Fruit fly (Drosophila melanogaster) whole organism, wandering third instar larva: ENCODE results near the gene pasi2.

ENCODE experiments used
- Abd-B ChIP-seq: fragments of >200 bp; optimal IDR thresholded peaks from 2 replicates; lab custom pipeline; 2017; ENCODE audit warnings: missing biosample characterization, missing genetic modification characterization
- CG9705 ChIP-seq: fragments of 200-800 bp; sonication (Bioruptor generic); optimal IDR thresholded peaks from 2 replicates; lab custom pipeline; 2018; ENCODE audit warnings: missing biosample characterization, mild to moderate bottlenecking, missing genetic modification characterization
- CrebA ChIP-seq: fragments of 200-800 bp; sonication (Bioruptor generic); optimal IDR thresholded peaks from 2 replicates; lab custom pipeline; 2016; ENCODE audit warnings: missing biosample characterization, mild to moderate bottlenecking, missing genetic modification characterization, borderline replicate concordance
- Dfd ChIP-seq: fragments of >200 bp; optimal IDR thresholded peaks from 2 replicates; lab custom pipeline; 2017; ENCODE audit warnings: missing biosample characterization, missing genetic modification characterization
- Dif ChIP-seq: fragments of 200-275, 200-300 bp; sonication (Bioruptor generic); optimal IDR thresholded peaks from 2 replicates; lab custom pipeline; 2018; ENCODE audit warnings: missing biosample characterization, missing genetic modification characterization; ENCODE audit not compliant: partially characterized antibody
- GATAd ChIP-seq: sonication (Bioruptor generic); optimal IDR thresholded peaks from 2 replicates; lab custom pipeline; 2016; ENCODE audit warnings: missing biosample characterization, missing genetic modification characterization
- HLH106 ChIP-seq: fragments of 200-800 bp; optimal IDR thresholded peaks from 3 replicates; lab custom pipeline; 2019; ENCODE audit warnings: missing biosample characterization, mild to moderate bottlenecking, missing genetic modification characterization, moderate library complexity
- Hnf4 ChIP-seq: fragments of 200-800 bp; sonication (Bioruptor generic); optimal IDR thresholded peaks from 2 replicates; lab custom pipeline; 2016; ENCODE audit warnings: missing biosample characterization, mild to moderate bottlenecking, missing genetic modification characterization
- Hr78 ChIP-seq: fragments of >200 bp; optimal IDR thresholded peaks from 2 replicates; lab custom pipeline; 2017; ENCODE audit warnings: missing biosample characterization, missing genetic modification characterization
- Hr83 ChIP-seq: fragments of 200-300 bp; sonication (Bioruptor generic); optimal IDR thresholded peaks from 2 replicates; lab custom pipeline; 2016; ENCODE audit warnings: missing biosample characterization, mild to moderate bottlenecking, missing genetic modification characterization, moderate library complexity; ENCODE audit not compliant: poor library complexity, severe bottlenecking
- Jra ChIP-seq: sonication (Bioruptor generic); optimal IDR thresholded peaks from 2 replicates; lab custom pipeline; 2016; ENCODE audit warnings: missing biosample characterization, missing genetic modification characterization
- Mio ChIP-seq: sonication (Bioruptor generic); optimal IDR thresholded peaks from 2 replicates; lab custom pipeline; 2016; ENCODE audit warnings: missing biosample characterization, missing genetic modification characterization
- Myc ChIP-seq: fragments of >200 bp; optimal IDR thresholded peaks from 2 replicates; lab custom pipeline; 2017
- OdsH ChIP-seq: fragments of 200-800 bp; sonication (Bioruptor generic); optimal IDR thresholded peaks from 2 replicates; lab custom pipeline; 2016; ENCODE audit warnings: missing biosample characterization, mild to moderate bottlenecking, missing genetic modification characterization
- Rel ChIP-seq, 2 experiments: fragments of 200-800 bp; sonication (Bioruptor generic) in 1 of 2; optimal IDR thresholded peaks; 2 replicates in 1 of 2; 3 replicates in 1 of 2; lab custom pipeline; 2016 to 2019; ENCODE audit warnings: mild to moderate bottlenecking in 2 of 2, missing biosample characterization in 2 of 2, missing genetic modification characterization in 2 of 2, moderate library complexity in 1 of 2
- Vsx2 ChIP-seq: fragments of 200-300, 225-300 bp; sonication (Bioruptor generic); optimal IDR thresholded peaks from 2 replicates; lab custom pipeline; 2018; ENCODE audit warnings: missing biosample characterization, missing genetic modification characterization; ENCODE audit not compliant: partially characterized antibody
- br ChIP-seq: fragments of 200-800 bp; sonication (Bioruptor generic); optimal IDR thresholded peaks from 2 replicates; lab custom pipeline; 2016; ENCODE audit warnings: missing biosample characterization, missing genetic modification characterization
- brk ChIP-seq: fragments of 200-800 bp; sonication (Bioruptor generic); optimal IDR thresholded peaks from 2 replicates; lab custom pipeline; 2016; ENCODE audit warnings: missing biosample characterization, mild to moderate bottlenecking, missing genetic modification characterization
- dl ChIP-seq, 2 experiments: fragments of 175-275, 200-275 bp in 1 of 2; fragments of 200-275 bp in 1 of 2; sonication (Bioruptor generic); optimal IDR thresholded peaks; lab custom pipeline; 2018; ENCODE audit warnings: mild to moderate bottlenecking in 2 of 2, missing biosample characterization in 2 of 2, missing genetic modification characterization in 2 of 2, moderate library complexity in 2 of 2; ENCODE audit not compliant: partially characterized antibody in 2 of 2, insufficient read depth in 1 of 2
- dmrt93B ChIP-seq: fragments of 200-800 bp; sonication (Bioruptor generic); optimal IDR thresholded peaks from 2 replicates; lab custom pipeline; 2018; ENCODE audit warnings: missing biosample characterization, mild to moderate bottlenecking, missing genetic modification characterization
- ey ChIP-seq: fragments of 200-800 bp; sonication (Bioruptor generic); optimal IDR thresholded peaks from 2 replicates; lab custom pipeline; 2016; ENCODE audit warnings: missing biosample characterization, missing genetic modification characterization
- foxo ChIP-seq, 2 experiments: fragments of 200-800 bp; sonication (Bioruptor generic); optimal IDR thresholded peaks; 2 replicates in 1 of 2; 3 replicates in 1 of 2; lab custom pipeline; 2016 to 2017; ENCODE audit warnings: missing biosample characterization in 2 of 2, missing genetic modification characterization in 2 of 2
- fru ChIP-seq: fragments of 200-800 bp; sonication (Bioruptor generic); optimal IDR thresholded peaks from 3 replicates; lab custom pipeline; 2016; ENCODE audit warnings: missing biosample characterization, mild to moderate bottlenecking, missing genetic modification characterization
- h ChIP-seq: fragments of 200-800 bp; sonication (Bioruptor generic); optimal IDR thresholded peaks from 3 replicates; lab custom pipeline; 2016; ENCODE audit warnings: missing biosample characterization, mild to moderate bottlenecking, missing genetic modification characterization
- jim ChIP-seq: fragments of 175-275, 200-325 bp; sonication (Bioruptor generic); optimal IDR thresholded peaks from 2 replicates; lab custom pipeline; 2016; ENCODE audit warnings: missing biosample characterization, mild to moderate bottlenecking, missing genetic modification characterization
- psq ChIP-seq: fragments of 200-800 bp; sonication (Bioruptor generic); optimal IDR thresholded peaks from 3 replicates; lab custom pipeline; 2017; ENCODE audit warnings: missing biosample characterization, mild to moderate bottlenecking, missing genetic modification characterization, moderate library complexity
- rgr ChIP-seq: fragments of 200-800 bp; sonication (Bioruptor generic); optimal IDR thresholded peaks from 3 replicates; lab custom pipeline; 2016; ENCODE audit warnings: missing biosample characterization, mild to moderate bottlenecking, missing genetic modification characterization
- sage ChIP-seq: fragments of 200-800 bp; sonication (Bioruptor generic); optimal IDR thresholded peaks from 2 replicates; lab custom pipeline; 2016; ENCODE audit warnings: missing biosample characterization, mild to moderate bottlenecking, missing genetic modification characterization
- sv ChIP-seq: fragments of 200-800 bp; sonication (Bioruptor generic); optimal IDR thresholded peaks from 3 replicates; lab custom pipeline; 2016; ENCODE audit warnings: missing biosample characterization, missing genetic modification characterization
- woc ChIP-seq: sonication (Bioruptor generic); optimal IDR thresholded peaks from 2 replicates; lab custom pipeline; 2016; ENCODE audit warnings: missing biosample characterization, mild to moderate bottlenecking, missing genetic modification characterization

pasi2 gene

dm6 chr3R:9343022-9343587 is 8.1 kb downstream of the pasi2 start:
- TF ChIP-seq Hr83 (peak; percentile 17), dl (GFP tag; optimal IDR thresholded peaks at IDR 0.05; lab: Kevin White, UChicago; ENCODE audit: insufficient read depth in 1 of 2, partially characterized antibody in 2 of 2) (no peak), Jra (GFP tag; lab: Kevin White, UChicago) (peak; percentile 17)

dm6 chr3R:9343645-9344044 is 8.7 kb downstream of the pasi2 start:
- no peak for TF ChIP-seq Jra (GFP tag; lab: Kevin White, UChicago)

- TF ChIP-seq sv, result no peak
- TF ChIP-seq h, result peak; percentile 44
- peak; percentile 51 for TF ChIP-seq sage (GFP tag; lab: Kevin White, UChicago)
- TF ChIP-seq Hr78 (GFP tag; lab: Kevin White, UChicago), result no peak
- no peak for TF ChIP-seq Myc
- peak; percentile 13 for TF ChIP-seq Hr83
- TF ChIP-seq brk, result peak; percentile 9
- TF ChIP-seq Rel (GFP tag; optimal IDR thresholded peaks at IDR 0.05; lab: Kevin White, UChicago), result peak; percentile 16
- TF ChIP-seq Rel (tag; optimal IDR thresholded peaks at IDR 0.05; lab: Kevin White, UChicago), result peak; percentile 62
- no peak for TF ChIP-seq fru (GFP tag; lab: Kevin White, UChicago)
- TF ChIP-seq rgr (GFP tag; lab: Kevin White, UChicago), result no peak
- TF ChIP-seq CrebA (GFP tag; lab: Kevin White, UChicago), result peak; percentile 53
- peak; percentile 27 for TF ChIP-seq Hnf4 (GFP tag; lab: Kevin White, UChicago)
- no peak for TF ChIP-seq Vsx2 (GFP tag; lab: Kevin White, UChicago)
Measured at dm6 chr3R:9344186-9344790, 9.3 kb downstream of the pasi2 start.

- TF ChIP-seq OdsH (GFP tag; lab: Kevin White, UChicago) (no peak), rgr (GFP tag; lab: Kevin White, UChicago) (peak; percentile 40), Myc (no peak), foxo (GFP tag; optimal IDR thresholded peaks at IDR 0.05; lab: Kevin White, UChicago) (peak; percentile 28 to 35), Abd-B (GFP tag; lab: Kevin White, UChicago) (no peak), CG9705 (GFP tag; lab: Kevin White, UChicago) (no peak), Dif (GFP tag; lab: Kevin White, UChicago) (no peak), brk (no peak), fru (GFP tag; lab: Kevin White, UChicago) (peak; percentile 39), HLH106 (no peak), woc (no peak), Vsx2 (GFP tag; lab: Kevin White, UChicago) (no peak), Mio (GFP tag; lab: Kevin White, UChicago) (no peak), sv (no peak), CrebA (GFP tag; lab: Kevin White, UChicago) (no peak), psq (GFP tag; lab: Kevin White, UChicago) (peak; percentile 4), br (GFP tag; lab: Kevin White, UChicago) (no peak), sage (GFP tag; lab: Kevin White, UChicago) (no peak), GATAd (GFP tag; lab: Kevin White, UChicago) (no peak), Hnf4 (GFP tag; lab: Kevin White, UChicago) (no peak), dmrt93B (no peak), ey (GFP tag; lab: Kevin White, UChicago) (no peak), h (no peak)
Measured at dm6 chr3R:9344791-9345208, 9.8 kb downstream of the pasi2 start.

dm6 chr3R:9345904-9346303 is 10.9 kb downstream of the pasi2 start:
- TF ChIP-seq dmrt93B, result no peak
- TF ChIP-seq ey (GFP tag; lab: Kevin White, UChicago), result no peak
- TF ChIP-seq jim (GFP tag; lab: Kevin White, UChicago), result no peak
- no peak for TF ChIP-seq Mio (GFP tag; lab: Kevin White, UChicago)
- no peak for TF ChIP-seq brk
- no peak for TF ChIP-seq Jra (GFP tag; lab: Kevin White, UChicago)
- TF ChIP-seq Vsx2 (GFP tag; lab: Kevin White, UChicago), result no peak
- TF ChIP-seq woc, result no peak
- no peak for TF ChIP-seq Dfd (GFP tag; lab: Kevin White, UChicago)
